Worm (Caenorhabditis elegans): ENCODE measurements around the gene fat-5.

DNA sequence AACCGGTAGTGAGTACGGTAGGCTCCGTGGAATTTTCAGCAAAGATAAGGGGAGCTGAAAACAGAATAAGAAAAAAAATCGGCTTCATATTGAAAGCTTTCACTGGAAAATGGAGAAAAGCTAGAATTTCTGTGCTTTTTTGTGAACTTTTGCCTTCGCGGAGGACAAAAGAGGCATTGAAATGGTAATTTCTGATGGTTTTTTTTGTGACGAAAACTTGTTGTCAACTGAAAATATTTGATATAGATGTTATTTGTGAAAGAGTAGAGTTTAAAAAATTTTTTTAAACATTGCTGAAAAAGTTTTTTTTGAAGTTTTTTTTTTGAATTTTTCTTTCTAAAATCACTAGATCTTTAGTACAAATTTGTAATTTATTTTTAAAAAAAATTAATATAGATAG lies 38.0 kb upstream of the fat-5 start, which contains the start of gene F59A1.18:
- no peak for TF ChIP-seq unc-62 (GFP tag; optimal IDR thresholded peaks at IDR 0.05)
- no peak for TF ChIP-seq mep-1 (tag; optimal IDR thresholded peaks at IDR 0.05)
- TF ChIP-seq sptf-1 (tag; optimal IDR thresholded peaks at IDR 0.05), result no peak
- TF ChIP-seq ces-1 (GFP tag; optimal IDR thresholded peaks at IDR 0.05), result no peak
- no peak for TF ChIP-seq nhr-237 (tag; optimal IDR thresholded peaks at IDR 0.05)

Data from whole organism, mixed stage, embryonic.